Fruit fly (Drosophila melanogaster) whole organism, pupa: ENCODE results near the gene Rbm13.

Experiments used
- CG10348 ChIP-seq: fragments of 200-800 bp; sonication (Bioruptor generic); IDR thresholded peaks from 2 replicates; pipeline ENCODE4 v1.3.6; 2022; ENCODE audit warnings: missing biosample characterization, missing genetic modification characterization
- CG13204 ChIP-seq: fragments of 200-800 bp; sonication (Bioruptor generic); optimal IDR thresholded peaks from 2 replicates; lab custom pipeline; 2018; ENCODE audit warnings: missing biosample characterization, mild to moderate bottlenecking, missing genetic modification characterization, moderate library complexity
- CG17806 ChIP-seq: fragments of 200-800 bp; sonication (Bioruptor generic); optimal IDR thresholded peaks from 2 replicates; lab custom pipeline; 2018; ENCODE audit warnings: missing biosample characterization, mild to moderate bottlenecking, missing genetic modification characterization, moderate library complexity
- CG32121 ChIP-seq: fragments of 200-800 bp; sonication (Bioruptor generic); IDR thresholded peaks from 2 replicates; pipeline ENCODE4 v1.3.6; 2022; ENCODE audit warnings: missing biosample characterization, missing genetic modification characterization
- CG8301 ChIP-seq: fragments of 200-800 bp; sonication (Bioruptor generic); optimal IDR thresholded peaks from 2 replicates; lab custom pipeline; 2018; ENCODE audit warnings: missing biosample characterization, mild to moderate bottlenecking, missing genetic modification characterization
- CG9948 ChIP-seq: fragments of 200-800 bp; sonication (Bioruptor generic); optimal IDR thresholded peaks from 2 replicates; lab custom pipeline; 2018; ENCODE audit warnings: missing biosample characterization, mild to moderate bottlenecking, missing genetic modification characterization, moderate library complexity
- D1 ChIP-seq: fragments of 200-800 bp; sonication (Bioruptor generic); optimal IDR thresholded peaks from 2 replicates; lab custom pipeline; 2018; ENCODE audit warnings: missing biosample characterization, mild to moderate bottlenecking, missing genetic modification characterization, moderate library complexity
- EcR ChIP-seq: fragments of 200-800 bp; sonication (Bioruptor generic); optimal IDR thresholded peaks from 3 replicates; lab custom pipeline; 2019; ENCODE audit warnings: missing biosample characterization, missing genetic modification characterization, mild to moderate bottlenecking, moderate library complexity, missing genetic modification reagents
- Ets98B ChIP-seq: fragments of 200-800 bp; sonication (Bioruptor generic); IDR thresholded peaks from 2 replicates; pipeline ENCODE4 v1.3.6; 2022; ENCODE audit warnings: missing biosample characterization, missing genetic modification characterization
- fd96Ca ChIP-seq: fragments of 200-800 bp; sonication (Bioruptor generic); IDR thresholded peaks from 3 replicates; pipeline ENCODE4 v1.3.6; 2022; ENCODE audit warnings: missing biosample characterization, missing genetic modification characterization
- rn ChIP-seq: fragments of 200-800 bp; sonication (Bioruptor generic); IDR thresholded peaks from 2 replicates; pipeline ENCODE4 v1.3.6; 2022; ENCODE audit warnings: missing biosample characterization, missing genetic modification characterization

DNA sequence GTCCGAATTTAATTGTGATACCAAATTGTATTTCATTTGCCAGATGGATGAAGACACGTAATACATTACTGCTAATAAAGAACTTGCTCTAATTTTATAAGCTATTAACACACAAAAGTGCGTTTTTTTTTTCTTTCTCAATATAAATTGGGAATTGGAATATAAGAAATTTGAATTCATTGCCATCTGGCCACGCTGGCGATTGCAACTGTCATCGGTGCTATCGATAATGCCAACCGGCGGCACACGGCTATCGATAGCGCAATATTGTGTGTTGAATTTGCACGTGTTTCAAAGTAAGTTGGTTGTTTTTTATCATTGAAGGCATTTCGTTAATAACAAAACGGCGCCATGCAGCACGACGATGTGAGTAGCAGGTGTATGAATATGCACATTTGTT lies at the start of gene Rbm13:
- TF ChIP-seq CG13204 (GFP tag; lab: Kevin White, UChicago) (no peak), Ets98B (GFP tag; lab: Robert Waterston, UW) (no peak), fd96Ca (GFP tag; lab: Robert Waterston, UW) (no peak), CG8301 (tag; lab: Kevin White, UChicago) (no peak), CG32121 (no peak), D1 (tag; lab: Kevin White, UChicago) (no peak), EcR (GFP tag; lab: Kevin White, UChicago) (no peak), CG17806 (tag; lab: Kevin White, UChicago) (no peak), CG9948 (tag; lab: Kevin White, UChicago) (no peak), rn (GFP tag; lab: Robert Waterston, UW) (no peak), CG10348 (no peak)
